Worm (Caenorhabditis elegans): ENCODE results near the gene clec-178.

DNA sequence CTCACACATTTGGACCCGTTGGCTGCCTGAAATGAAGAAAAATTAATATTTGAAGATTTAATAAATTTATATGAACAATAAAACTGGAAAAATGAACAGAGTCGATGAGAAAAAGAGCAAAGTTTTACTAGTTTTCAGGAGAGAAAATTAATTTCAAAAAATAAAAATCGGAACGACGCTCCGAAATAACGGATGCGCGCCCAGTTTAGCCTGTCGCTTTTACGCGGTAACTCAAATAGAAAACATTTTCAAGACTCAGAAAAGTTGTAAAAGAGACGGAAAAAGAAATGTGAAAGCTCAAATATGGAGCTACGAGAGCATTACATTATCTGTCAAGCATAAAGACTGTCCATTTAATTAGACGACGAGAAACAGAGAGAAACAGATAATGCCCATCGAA, 49.7 kb downstream of the clec-178 start, which contains the start of the genes C55C3.73 and perm-5:
- no peak for TF ChIP-seq pha-4 (tag; optimal IDR thresholded peaks at IDR 0.05)
- no peak for TF ChIP-seq nfya-1 (tag; optimal IDR thresholded peaks at IDR 0.05; ENCODE audit: insufficient read depth)
- TF ChIP-seq aly-2 (tag; optimal IDR thresholded peaks at IDR 0.05): no peak
- no peak for TF ChIP-seq unc-39 (tag; optimal IDR thresholded peaks at IDR 0.05)
- TF ChIP-seq nhr-77 (tag; optimal IDR thresholded peaks at IDR 0.05): no peak
- no peak for TF ChIP-seq ZK546.5 (tag; optimal IDR thresholded peaks at IDR 0.05)
- no peak for TF ChIP-seq ceh-28 (tag; optimal IDR thresholded peaks at IDR 0.05)
- no peak for TF ChIP-seq lsy-12 (tag; optimal IDR thresholded peaks at IDR 0.05)

Data from whole organism, L3 larva.